Worm (Caenorhabditis elegans) whole organism, young adult: ENCODE measurements around the gene C07A9.13.

Experiments
- B0261.1 ChIP-seq: sonication (generic microtip); optimal IDR thresholded peaks from 2 replicates; lab custom pipeline; 2016; ENCODE audit warnings: mild to moderate bottlenecking, missing genetic modification characterization, moderate library complexity, missing compliant biosample characterization
- B0336.3 ChIP-seq: fragments of 200-800 bp; sonication (Bioruptor generic); IDR thresholded peaks from 2 replicates; pipeline ENCODE4 v1.3.6; 2022; ENCODE audit warnings: missing genetic modification characterization, missing compliant biosample characterization
- F10E7.11 ChIP-seq: sonication (generic microtip); optimal IDR thresholded peaks from 2 replicates; lab custom pipeline; 2017; ENCODE audit warnings: mild to moderate bottlenecking, missing genetic modification characterization, moderate library complexity, missing compliant biosample characterization
- F49E8.2 ChIP-seq: sonication (generic microtip); optimal IDR thresholded peaks from 3 replicates; lab custom pipeline; 2017; ENCODE audit warnings: missing genetic modification characterization, mild to moderate bottlenecking, missing compliant biosample characterization, antibody characterized with exemption, moderate library complexity; ENCODE audit not compliant: insufficient read depth
- Y53G8AR.9 ChIP-seq: fragments of 200-800 bp; sonication (Bioruptor generic); conservative IDR thresholded peaks from 2 replicates; pipeline ENCODE4 v1.3.6; 2022; ENCODE audit warnings: missing genetic modification reagents, missing genetic modification characterization, missing compliant biosample characterization
- ZK185.1 ChIP-seq: sonication (generic microtip); optimal IDR thresholded peaks from 2 replicates; lab custom pipeline; 2016; ENCODE audit warnings: mild to moderate bottlenecking, missing genetic modification characterization, missing compliant biosample characterization; ENCODE audit not compliant: poor library complexity, severe bottlenecking
- aptf-2 ChIP-seq: fragments of 200-800 bp; sonication (Bioruptor generic); conservative IDR thresholded peaks from 2 replicates; pipeline ENCODE4 v1.3.6; 2022; ENCODE audit warnings: missing genetic modification reagents, missing genetic modification characterization, missing compliant biosample characterization
- athp-1 ChIP-seq: sonication (generic microtip); optimal IDR thresholded peaks from 2 replicates; lab custom pipeline; 2017; ENCODE audit warnings: mild to moderate bottlenecking, missing genetic modification characterization, missing compliant biosample characterization
- cebp-1 ChIP-seq, 2 experiments: fragments of 200-800 bp in 1 of 2; sonication (Bioruptor generic) in 1 of 2; sonication (generic microtip) in 1 of 2; IDR thresholded peaks in 1 of 2; optimal IDR thresholded peaks in 1 of 2; 2 replicates each; pipeline versions ENCODE4 v1.3.6 to Lab custom; 2017 to 2022; ENCODE audit warnings: missing compliant biosample characterization in 2 of 2, missing genetic modification characterization in 2 of 2, mild to moderate bottlenecking in 1 of 2, missing genetic modification reagents in 1 of 2, moderate library complexity in 1 of 2
- cebp-2 ChIP-seq: fragments of 200-800 bp; sonication (Bioruptor generic); IDR thresholded peaks from 2 replicates; pipeline ENCODE4 v1.3.6; 2022; ENCODE audit warnings: missing genetic modification characterization, missing compliant biosample characterization
- ceh-27 ChIP-seq: fragments of 200-800 bp; sonication (Bioruptor generic); optimal IDR thresholded peaks from 2 replicates; lab custom pipeline; 2018; ENCODE audit warnings: mild to moderate bottlenecking, missing genetic modification characterization, moderate library complexity, missing compliant biosample characterization
- ceh-40 ChIP-seq: fragments of 200-800 bp; sonication (Bioruptor generic); IDR thresholded peaks from 2 replicates; pipeline ENCODE4 v1.3.6; 2022; ENCODE audit warnings: missing genetic modification characterization, missing compliant biosample characterization
- efl-1 ChIP-seq: fragments of 150-350 bp; optimal IDR thresholded peaks from 2 replicates; lab custom pipeline; 2014; ENCODE audit warnings: missing biosample characterization, missing genetic modification reagents, missing genetic modification characterization
- egl-44 ChIP-seq: fragments of 200-800 bp; sonication (Bioruptor generic); IDR thresholded peaks from 2 replicates; pipeline ENCODE4 v1.3.6; 2022; ENCODE audit warnings: missing genetic modification reagents, missing genetic modification characterization, missing compliant biosample characterization
- ekl-4 ChIP-seq: fragments of 200-800 bp; sonication (Bioruptor generic); IDR thresholded peaks from 2 replicates; pipeline ENCODE4 v1.3.6; 2022; ENCODE audit warnings: missing genetic modification reagents, missing genetic modification characterization, missing compliant biosample characterization
- hmg-1.2 ChIP-seq: fragments of 200-800 bp; sonication (Bioruptor generic); IDR thresholded peaks from 2 replicates; pipeline ENCODE4 v1.3.6; 2022; ENCODE audit warnings: missing genetic modification reagents, missing genetic modification characterization, missing compliant biosample characterization
- hmg-20 ChIP-seq: fragments of 200-800 bp; sonication (Bioruptor generic); IDR thresholded peaks from 2 replicates; pipeline ENCODE4 v1.3.6; 2022; ENCODE audit warnings: missing genetic modification reagents, missing genetic modification characterization, missing compliant biosample characterization
- let-526 ChIP-seq: fragments of 200-800 bp; sonication (Bioruptor generic); IDR thresholded peaks from 2 replicates; pipeline ENCODE4 v1.3.6; 2022; ENCODE audit warnings: missing genetic modification reagents, missing genetic modification characterization, missing compliant biosample characterization
- lin-26 ChIP-seq: fragments of 200-800 bp; sonication (Bioruptor generic); IDR thresholded peaks from 2 replicates; pipeline ENCODE4 v1.3.6; 2022; ENCODE audit warnings: missing genetic modification reagents, missing genetic modification characterization, missing compliant biosample characterization
- lir-1 ChIP-seq: fragments of 200-800 bp; sonication (Bioruptor generic); conservative IDR thresholded peaks from 2 replicates; pipeline ENCODE4 v1.3.6; 2022; ENCODE audit warnings: missing genetic modification reagents, missing genetic modification characterization, missing compliant biosample characterization
- madf-3 ChIP-seq: fragments of 200-800 bp; sonication (Bioruptor generic); IDR thresholded peaks from 2 replicates; pipeline ENCODE4 v1.3.6; 2022; ENCODE audit warnings: missing genetic modification reagents, missing genetic modification characterization, missing compliant biosample characterization
- madf-8 ChIP-seq: fragments of 200-800 bp; sonication (Bioruptor generic); conservative IDR thresholded peaks from 2 replicates; pipeline ENCODE4 v1.3.6; 2022; ENCODE audit warnings: missing genetic modification reagents, missing genetic modification characterization, missing compliant biosample characterization
- mcd-1 ChIP-seq: fragments of 200-800 bp; sonication (Bioruptor generic); IDR thresholded peaks from 2 replicates; pipeline ENCODE4 v1.3.6; 2022; ENCODE audit warnings: missing genetic modification reagents, missing genetic modification characterization, missing compliant biosample characterization
- nfyb-1 ChIP-seq: fragments of 200-800 bp; sonication (Bioruptor generic); IDR thresholded peaks from 2 replicates; pipeline ENCODE4 v1.3.6; 2022; ENCODE audit warnings: missing genetic modification reagents, missing genetic modification characterization, missing compliant biosample characterization
- nhr-120 ChIP-seq: fragments of 200-800 bp; sonication (Bioruptor generic); IDR thresholded peaks from 2 replicates; pipeline ENCODE4 v1.3.6; 2022; ENCODE audit warnings: missing genetic modification characterization, missing compliant biosample characterization
- nhr-27 ChIP-seq: fragments of 200-800 bp; sonication (Bioruptor generic); optimal IDR thresholded peaks from 2 replicates; lab custom pipeline; 2018; ENCODE audit warnings: mild to moderate bottlenecking, missing genetic modification characterization, moderate library complexity, missing compliant biosample characterization
- nhr-80 ChIP-seq: sonication (generic microtip); optimal IDR thresholded peaks from 2 replicates; lab custom pipeline; 2016; ENCODE audit warnings: missing genetic modification characterization, missing compliant biosample characterization
- rpc-1 ChIP-seq, 2 experiments: fragments of 150-350 bp in 1 of 2; sonication (generic microtip) in 1 of 2; optimal IDR thresholded peaks; 2 replicates each; lab custom pipeline; 2014 to 2018; ENCODE audit warnings: missing biosample characterization in 1 of 2, missing genetic modification characterization in 1 of 2, missing genetic modification reagents in 1 of 2, missing genotype in 1 of 2
- snpc-4 ChIP-seq, 5 experiments: fragments of 150-350 bp in 1 of 5; sonication (generic microtip) in 4 of 5; optimal IDR thresholded peaks; 2 replicates each; lab custom pipeline; 2014 to 2018; ENCODE audit warnings: missing genetic modification characterization in 5 of 5, missing biosample characterization in 3 of 5, antibody characterized with exemption in 2 of 5, mild to moderate bottlenecking in 2 of 5, missing compliant biosample characterization in 2 of 5, missing genotype in 2 of 5, moderate library complexity in 2 of 5, missing genetic modification reagents in 1 of 5
- somi-1 ChIP-seq: fragments of 200-800 bp; sonication (Bioruptor generic); optimal IDR thresholded peaks from 2 replicates; lab custom pipeline; 2018; ENCODE audit warnings: mild to moderate bottlenecking, missing genetic modification characterization, missing compliant biosample characterization
- sptf-2 ChIP-seq: fragments of 200-800 bp; sonication (Bioruptor generic); optimal IDR thresholded peaks from 2 replicates; lab custom pipeline; 2018; ENCODE audit warnings: mild to moderate bottlenecking, missing genetic modification characterization, missing compliant biosample characterization
- tbp1 ChIP-seq: fragments of 200-800 bp; sonication (Bioruptor generic); optimal IDR thresholded peaks from 2 replicates; lab custom pipeline; 2018; ENCODE audit warnings: mild to moderate bottlenecking, missing genetic modification characterization, missing compliant biosample characterization
- unc-62 ChIP-seq: fragments of 150-350 bp; optimal IDR thresholded peaks from 2 replicates; lab custom pipeline; 2014; ENCODE audit warnings: missing biosample characterization, missing genetic modification reagents, missing genetic modification characterization
- xnd-1 ChIP-seq: sonication (generic microtip); optimal IDR thresholded peaks from 2 replicates; lab custom pipeline; 2016; ENCODE audit warnings: missing genotype, missing genetic modification reagents, missing genetic modification characterization, missing compliant biosample characterization
- zfh-2 ChIP-seq: fragments of 200-800 bp; sonication (Bioruptor generic); conservative IDR thresholded peaks from 2 replicates; pipeline ENCODE4 v1.3.6; 2022; ENCODE audit warnings: missing genetic modification reagents, missing genetic modification characterization, missing compliant biosample characterization
- ztf-18 ChIP-seq: sonication (generic microtip); optimal IDR thresholded peaks from 2 replicates; lab custom pipeline; 2016; ENCODE audit warnings: missing genotype, mild to moderate bottlenecking, missing genetic modification characterization, missing compliant biosample characterization
- ztf-3 ChIP-seq: fragments of 200-800 bp; sonication (Bioruptor generic); optimal IDR thresholded peaks from 2 replicates; lab custom pipeline; 2018; ENCODE audit warnings: mild to moderate bottlenecking, missing genetic modification characterization, missing compliant biosample characterization
- ztf-6 ChIP-seq: fragments of 200-800 bp; sonication (Bioruptor generic); IDR thresholded peaks from 2 replicates; pipeline ENCODE4 v1.3.6; 2022; ENCODE audit warnings: missing genetic modification reagents, missing genetic modification characterization, missing compliant biosample characterization

C07A9.13 gene

DNA sequence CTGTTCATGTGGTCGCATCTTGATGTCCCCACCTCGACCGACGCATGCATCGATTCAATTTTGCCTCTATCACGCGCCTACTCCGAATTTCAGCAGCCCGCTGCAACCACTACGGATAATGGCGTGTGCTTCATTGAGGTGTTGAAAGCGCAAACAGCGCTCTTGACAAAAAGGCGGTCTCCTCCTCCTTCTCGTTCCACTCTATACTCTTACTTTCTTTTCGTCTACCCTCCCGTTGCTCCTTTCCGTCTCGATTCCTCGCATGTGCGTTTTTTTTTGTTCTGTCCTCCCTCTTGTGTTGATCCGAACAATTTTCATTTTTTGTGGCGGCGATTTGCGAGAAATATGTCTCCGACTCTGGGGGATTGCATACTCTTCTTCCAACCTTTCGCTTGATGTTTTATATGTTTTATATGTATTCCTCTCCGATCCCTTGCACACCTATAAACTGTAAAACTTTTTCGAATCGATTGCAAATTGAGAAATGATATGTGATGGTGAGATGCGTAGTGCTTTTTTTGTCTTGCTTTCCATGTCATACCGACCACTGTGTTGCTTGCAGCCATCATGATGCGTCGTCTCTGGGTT, 21.7 kb upstream of the C07A9.13 start (continued):
- TF ChIP-seq snpc-4 (GFP tag; optimal IDR thresholded peaks at IDR 0.05; lab: Kevin White, UChicago), result no peak
- peak in 1 of 4 experiments; percentile 20 for TF ChIP-seq snpc-4 (tag; optimal IDR thresholded peaks at IDR 0.05; lab: Kevin White, UChicago)
- TF ChIP-seq ztf-18 (tag; lab: Kevin White, UChicago), result peak; percentile 5
- TF ChIP-seq tbp1 (GFP tag; lab: Kevin White, UChicago), result no peak
- no peak for TF ChIP-seq athp-1 (tag; lab: Kevin White, UChicago)
- TF ChIP-seq lir-1, result no peak
- no peak for TF ChIP-seq F49E8.2
- no peak for TF ChIP-seq ztf-3 (GFP tag; lab: Kevin White, UChicago)
- peak; percentile 27; the same call in 1 of the 2 replicates for TF ChIP-seq hmg-1.2 (GFP tag; lab: Robert Waterston, UW)
- TF ChIP-seq zfh-2 (GFP tag; lab: Robert Waterston, UW), result peak; percentile 84
- TF ChIP-seq nhr-80 (tag; lab: Kevin White, UChicago), result peak; percentile 62
- no peak for TF ChIP-seq let-526 (GFP tag; lab: Robert Waterston, UW)
- no peak for TF ChIP-seq xnd-1 (tag; lab: Kevin White, UChicago)
- no peak for TF ChIP-seq ceh-40
- TF ChIP-seq hmg-20 (GFP tag; lab: Robert Waterston, UW), result no peak
- no peak for TF ChIP-seq aptf-2 (GFP tag; lab: Robert Waterston, UW)
- no peak for TF ChIP-seq rpc-1 (optimal IDR thresholded peaks at IDR 0.05; lab: Kevin White, UChicago)
- no peak for TF ChIP-seq rpc-1 (tag; optimal IDR thresholded peaks at IDR 0.05; lab: Kevin White, UChicago)
- peak; percentile 46 for TF ChIP-seq ZK185.1
- TF ChIP-seq unc-62 (GFP tag; lab: Kevin White, UChicago), result no peak
- TF ChIP-seq madf-3 (GFP tag; lab: Robert Waterston, UW), result no peak
- no peak for TF ChIP-seq sptf-2
- no peak for TF ChIP-seq F10E7.11 (tag; lab: Kevin White, UChicago)
- no peak for TF ChIP-seq B0336.3 (GFP tag; lab: Robert Waterston, UW)
- no peak for TF ChIP-seq cebp-1 (GFP tag; IDR thresholded peaks at IDR 0.05; lab: Robert Waterston, UW)
- TF ChIP-seq cebp-1 (tag; optimal IDR thresholded peaks at IDR 0.05; lab: Kevin White, UChicago), result peak; percentile 57

DNA sequence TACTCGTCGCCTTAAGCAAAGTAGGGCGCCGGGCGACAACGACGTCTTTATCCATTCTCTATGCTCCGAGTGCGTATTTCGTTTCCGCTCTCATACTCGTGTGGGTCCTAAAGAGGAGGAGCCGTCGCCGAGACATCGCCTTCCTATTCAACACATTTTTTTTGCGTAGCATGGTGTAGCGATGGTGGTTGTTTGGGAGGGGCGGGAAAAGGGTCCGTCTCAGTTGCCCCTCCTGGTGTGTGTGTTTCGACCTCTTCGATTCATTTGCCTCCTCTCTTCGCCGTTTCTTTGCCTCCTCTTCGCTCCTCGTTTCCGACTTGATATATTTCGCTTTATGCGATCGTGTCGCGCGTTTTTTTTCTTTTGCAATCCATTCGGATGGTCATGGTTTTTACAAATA, 20.7 kb upstream of the C07A9.13 start:
- TF ChIP-seq cebp-2 (no peak), somi-1 (GFP tag; lab: Kevin White, UChicago) (no peak), Y53G8AR.9 (GFP tag; lab: Robert Waterston, UW) (no peak), B0261.1 (tag; lab: Kevin White, UChicago) (no peak), hmg-20 (GFP tag; lab: Robert Waterston, UW) (0 out of 2 replicates have a peak, but pooled peaks have one; percentile 24), nhr-120 (GFP tag; lab: Robert Waterston, UW) (0 out of 2 replicates have a peak, but pooled peaks have one; percentile 33), lin-26 (GFP tag; lab: Robert Waterston, UW) (0 out of 2 replicates have a peak, but pooled peaks have one; percentile 11), mcd-1 (GFP tag; lab: Robert Waterston, UW) (no peak), egl-44 (GFP tag; lab: Robert Waterston, UW) (no peak)
- TF ChIP-seq, all 124 proteins: peak for 3

ce11 chrIII:9700114-9700690, 19.1 kb upstream of the C07A9.13 start:
- TF ChIP-seq ceh-40 (0 out of 2 replicates have a peak, but pooled peaks have one; percentile 18), hmg-1.2 (GFP tag; lab: Robert Waterston, UW) (0 out of 2 replicates have a peak, but pooled peaks have one; percentile 22), ekl-4 (GFP tag; lab: Robert Waterston, UW) (0 out of 2 replicates have a peak, but pooled peaks have one; percentile 17), nfyb-1 (GFP tag; lab: Robert Waterston, UW) (0 out of 2 replicates have a peak, but pooled peaks have one; percentile 12), madf-8 (GFP tag; lab: Robert Waterston, UW) (no peak), zfh-2 (GFP tag; lab: Robert Waterston, UW) (peak; percentile 49; the same call in 1 of the 2 replicates), ztf-6 (GFP tag; lab: Robert Waterston, UW) (peak; percentile 45; the same call in 1 of the 2 replicates), nhr-27 (tag; lab: Kevin White, UChicago) (no peak), efl-1 (GFP tag; lab: Kevin White, UChicago) (no peak), ceh-27 (GFP tag; lab: Kevin White, UChicago) (peak; percentile 36)
